Fruit fly (Drosophila melanogaster): ENCODE data around the gene CG32024.

dm6 chr3L:8856875-8857274 is 49.5 kb downstream of the CG32024 start:
- TF ChIP-seq br (GFP tag; optimal IDR thresholded peaks at IDR 0.05) (no peak), rgr (GFP tag; optimal IDR thresholded peaks at IDR 0.05) (no peak)
